Fruit fly (Drosophila melanogaster): ENCODE results near the gene CG1638.

CG1638 gene

DNA sequence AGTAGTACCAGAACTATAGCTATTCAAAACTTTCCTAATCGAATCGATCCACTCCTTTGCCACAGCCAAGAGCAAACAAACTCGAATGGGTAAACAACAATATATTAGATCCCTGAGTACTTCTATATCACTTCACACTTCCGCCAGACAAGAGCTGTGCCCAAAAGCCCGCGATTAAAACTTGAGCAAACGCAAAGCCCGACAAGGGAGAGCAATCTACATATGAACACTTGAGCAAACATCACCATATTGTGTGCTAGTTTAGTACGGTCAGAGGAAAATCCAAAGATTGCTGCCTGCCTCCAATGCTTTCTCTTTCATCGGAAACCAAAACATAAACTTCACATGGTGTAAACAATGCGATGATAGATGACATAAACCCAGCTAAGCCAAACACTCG lies 13.3 kb downstream of the CG1638 start:
- TF ChIP-seq CG1620 (GFP tag; optimal IDR thresholded peaks at IDR 0.05): peak; percentile 15
- TF ChIP-seq CG33017 (tag; optimal IDR thresholded peaks at IDR 0.05): no peak
- TF ChIP-seq CG7101 (tag; optimal IDR thresholded peaks at IDR 0.05): no peak

DNA sequence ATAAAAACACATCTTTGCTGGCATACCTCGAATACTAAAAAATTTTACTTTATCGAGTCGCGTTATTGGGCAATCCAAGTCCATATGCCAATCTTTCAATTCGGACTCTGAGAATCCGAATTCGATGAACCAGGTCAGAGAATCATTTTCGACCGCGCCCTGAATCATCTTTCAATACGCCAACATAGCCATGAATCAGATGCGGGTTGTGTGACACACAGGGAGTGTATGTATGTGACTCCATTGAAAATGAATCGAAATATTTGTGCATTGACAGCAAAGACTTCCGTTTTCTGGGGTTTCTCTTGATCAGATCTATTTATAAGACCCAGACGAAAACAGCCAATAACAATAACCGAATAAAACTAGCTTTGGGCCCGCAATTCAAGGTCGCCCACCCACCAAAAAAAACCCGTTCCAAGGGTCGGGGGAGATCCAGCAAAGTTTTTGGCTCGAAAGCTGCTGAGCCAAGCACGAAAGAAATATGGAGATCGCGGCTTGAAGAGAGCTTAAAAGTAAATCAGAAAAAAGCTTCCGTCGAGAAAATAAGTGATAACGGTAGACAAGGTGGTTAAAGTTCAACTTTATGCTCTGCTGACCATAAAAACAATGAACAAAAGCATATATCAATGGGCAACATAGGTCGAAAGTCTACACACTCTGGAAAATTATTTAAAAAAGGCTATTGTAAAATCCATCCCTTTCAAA lies 14.2 kb downstream of the CG1638 start:
- TF ChIP-seq ovo (GFP tag; optimal IDR thresholded peaks at IDR 0.05) (peak; percentile 27), cic (GFP tag; optimal IDR thresholded peaks at IDR 0.05) (no peak), CG14711 (tag; optimal IDR thresholded peaks at IDR 0.05) (no peak), tj (GFP tag; optimal IDR thresholded peaks at IDR 0.05) (peak; percentile 69)

DNA sequence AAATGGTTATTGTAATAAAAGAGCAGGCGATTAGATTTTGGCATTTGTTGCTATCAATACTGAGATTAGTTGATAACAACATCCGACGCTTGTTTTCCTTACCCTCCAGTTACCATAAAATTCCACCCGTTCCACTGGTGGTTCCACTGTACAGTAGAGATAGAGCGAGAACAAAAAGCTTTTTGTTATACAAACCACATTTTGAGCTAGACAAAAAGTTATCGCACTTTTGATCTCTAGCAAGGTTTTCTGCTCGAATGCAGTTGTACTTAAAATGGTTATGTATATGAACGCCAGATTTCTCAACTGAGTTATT lies 14.7 kb downstream of the CG1638 start:
- TF ChIP-seq cnc (optimal IDR thresholded peaks at IDR 0.05): no peak
- TF ChIP-seq tj (GFP tag; optimal IDR thresholded peaks at IDR 0.05): no peak
- no peak for TF ChIP-seq CG7101 (tag; optimal IDR thresholded peaks at IDR 0.05)
- no peak for TF ChIP-seq ovo (GFP tag; optimal IDR thresholded peaks at IDR 0.05)
- no peak for TF ChIP-seq kay (GFP tag; ENCODE audit: borderline replicate concordance)

DNA sequence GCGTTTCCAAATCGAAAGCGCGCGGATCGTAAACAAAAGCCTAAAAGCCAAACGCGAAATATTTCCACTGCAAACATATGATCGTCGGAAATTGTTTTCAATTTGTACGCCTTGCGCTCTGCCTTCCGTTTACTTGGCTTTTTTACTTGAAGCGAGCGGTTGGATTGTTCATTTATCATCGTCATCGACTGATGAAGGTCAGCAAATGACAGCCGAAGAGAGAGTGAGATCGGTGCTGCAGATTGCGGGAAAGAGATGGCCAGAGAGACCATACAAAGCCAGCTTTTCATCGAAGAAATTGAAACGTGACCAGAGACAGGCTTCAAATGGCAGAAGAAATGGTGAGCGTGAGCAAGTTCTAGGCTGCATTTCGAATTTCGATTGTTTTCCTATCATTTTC lies 15.4 kb downstream of the CG1638 start:
- no peak for TF ChIP-seq cic (GFP tag; optimal IDR thresholded peaks at IDR 0.05)
- no peak for TF ChIP-seq CG1620 (GFP tag; optimal IDR thresholded peaks at IDR 0.05)
- TF ChIP-seq CG11617 (GFP tag; optimal IDR thresholded peaks at IDR 0.05): no peak
- TF ChIP-seq pad (GFP tag; optimal IDR thresholded peaks at IDR 0.05): no peak
- no peak for TF ChIP-seq CG33017 (tag; optimal IDR thresholded peaks at IDR 0.05)
- TF ChIP-seq CG12768 (GFP tag; optimal IDR thresholded peaks at IDR 0.05): no peak
- no peak for TF ChIP-seq bab1 (GFP tag; optimal IDR thresholded peaks at IDR 0.05)
- no peak for TF ChIP-seq CG14711 (tag; optimal IDR thresholded peaks at IDR 0.05)
- TF ChIP-seq toe (GFP tag; optimal IDR thresholded peaks at IDR 0.05): no peak
- TF ChIP-seq ovo (GFP tag; optimal IDR thresholded peaks at IDR 0.05): no peak

DNA sequence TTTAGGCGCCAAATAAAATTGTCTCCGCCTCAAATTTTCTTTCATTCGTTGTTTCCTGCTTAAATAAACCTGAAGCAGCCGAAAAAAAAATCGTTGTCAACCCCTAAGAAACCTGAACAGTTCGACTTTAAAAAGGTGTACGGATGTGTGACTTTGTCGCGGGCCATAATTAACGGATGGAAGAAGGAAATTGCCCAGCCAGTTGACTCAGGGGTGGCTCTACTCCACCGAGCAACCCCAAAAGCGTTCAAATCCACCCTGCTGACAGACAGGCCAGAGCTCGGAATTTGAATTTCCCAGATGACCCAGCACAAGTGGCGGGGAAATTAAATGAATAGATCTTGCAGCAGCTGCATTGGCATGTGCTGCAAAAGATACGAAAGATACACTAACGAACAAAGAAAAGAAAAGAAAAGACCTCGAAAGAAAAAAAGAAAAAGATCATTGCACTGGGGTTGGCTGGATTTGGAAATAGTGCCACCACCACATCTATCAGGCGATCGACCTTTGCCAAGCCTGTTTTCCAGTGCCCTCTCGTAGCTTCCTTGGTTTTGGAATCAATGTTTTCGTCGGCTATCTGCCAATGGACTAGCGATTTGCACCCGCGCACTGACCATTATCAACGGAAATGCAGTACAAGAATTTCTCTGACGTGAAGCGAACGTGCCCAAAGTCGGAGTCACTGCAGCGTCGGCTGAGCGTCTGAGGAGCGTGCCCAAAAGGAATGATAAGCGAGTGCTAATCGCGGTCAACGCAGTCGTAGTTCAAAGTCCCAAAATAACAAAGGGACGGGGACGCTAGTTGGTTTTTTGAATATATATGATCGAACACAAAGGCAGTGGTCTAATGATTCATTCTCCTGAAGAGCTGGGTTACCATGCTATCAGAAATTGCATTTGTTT lies 16.1 kb downstream of the CG1638 start:
- TF ChIP-seq CG12768 (GFP tag; optimal IDR thresholded peaks at IDR 0.05) (peak; percentile 2), Crg-1 (GFP tag; optimal IDR thresholded peaks at IDR 0.05) (no peak), Hr96 (GFP tag; optimal IDR thresholded peaks at IDR 0.05) (peak; percentile 6), Clk (GFP tag; optimal IDR thresholded peaks at IDR 0.05) (no peak), toe (GFP tag; optimal IDR thresholded peaks at IDR 0.05) (no peak)

DNA sequence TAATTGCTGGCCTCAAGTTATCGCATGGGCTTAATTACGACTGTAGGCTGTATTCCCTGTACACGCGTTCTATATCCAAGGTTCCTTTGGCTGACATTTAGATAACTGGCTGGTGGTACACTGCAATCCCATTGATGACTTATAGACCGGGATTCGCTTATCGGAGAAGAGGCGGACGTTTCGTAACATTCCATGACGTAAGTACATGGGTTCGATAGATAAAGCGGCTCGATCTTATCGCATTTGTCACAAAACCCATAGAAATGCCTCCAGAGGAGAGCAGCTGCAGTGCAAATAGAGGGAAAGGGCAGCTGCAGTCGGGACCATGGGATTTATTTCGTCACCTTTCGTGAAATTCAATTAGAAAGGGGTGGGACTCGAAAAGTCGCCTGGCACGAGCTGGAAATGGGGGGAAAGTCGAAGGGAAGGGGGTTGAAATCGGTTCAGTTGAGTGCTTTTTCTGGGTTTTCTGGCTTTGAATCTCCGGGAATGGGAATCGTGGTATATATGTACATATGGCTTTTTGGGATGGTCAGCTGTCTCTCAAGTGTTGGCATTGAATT lies 17.0 kb downstream of the CG1638 start:
- TF ChIP-seq CG1620 (GFP tag; optimal IDR thresholded peaks at IDR 0.05): no peak
- no peak for TF ChIP-seq tj (GFP tag; optimal IDR thresholded peaks at IDR 0.05)
- TF ChIP-seq ovo (GFP tag; optimal IDR thresholded peaks at IDR 0.05): no peak
- TF ChIP-seq CG12768 (GFP tag; optimal IDR thresholded peaks at IDR 0.05): no peak
- no peak for TF ChIP-seq Clk (GFP tag; optimal IDR thresholded peaks at IDR 0.05)
- no peak for TF ChIP-seq bab1 (GFP tag; optimal IDR thresholded peaks at IDR 0.05)

DNA sequence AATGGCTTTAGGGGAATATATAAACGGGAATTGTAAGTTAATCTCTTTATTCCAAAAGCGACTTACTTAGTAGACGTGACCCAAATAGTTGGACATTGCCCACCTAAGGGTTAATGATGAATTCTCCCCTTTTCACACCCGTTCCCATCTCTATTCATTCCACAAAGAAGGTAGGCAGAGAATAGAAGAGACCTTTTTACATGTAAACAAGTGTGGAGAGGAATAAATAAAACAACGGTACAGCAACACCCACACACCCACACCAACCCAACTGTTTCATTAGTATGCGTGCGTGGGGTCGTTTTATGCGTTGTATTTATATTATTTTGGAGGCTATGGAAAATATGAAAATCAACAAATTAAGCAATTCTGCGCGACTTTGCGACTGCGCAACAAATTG lies 17.6 kb downstream of the CG1638 start:
- TF ChIP-seq ovo (GFP tag; optimal IDR thresholded peaks at IDR 0.05) (peak; percentile 71), cnc (optimal IDR thresholded peaks at IDR 0.05) (no peak)

DNA sequence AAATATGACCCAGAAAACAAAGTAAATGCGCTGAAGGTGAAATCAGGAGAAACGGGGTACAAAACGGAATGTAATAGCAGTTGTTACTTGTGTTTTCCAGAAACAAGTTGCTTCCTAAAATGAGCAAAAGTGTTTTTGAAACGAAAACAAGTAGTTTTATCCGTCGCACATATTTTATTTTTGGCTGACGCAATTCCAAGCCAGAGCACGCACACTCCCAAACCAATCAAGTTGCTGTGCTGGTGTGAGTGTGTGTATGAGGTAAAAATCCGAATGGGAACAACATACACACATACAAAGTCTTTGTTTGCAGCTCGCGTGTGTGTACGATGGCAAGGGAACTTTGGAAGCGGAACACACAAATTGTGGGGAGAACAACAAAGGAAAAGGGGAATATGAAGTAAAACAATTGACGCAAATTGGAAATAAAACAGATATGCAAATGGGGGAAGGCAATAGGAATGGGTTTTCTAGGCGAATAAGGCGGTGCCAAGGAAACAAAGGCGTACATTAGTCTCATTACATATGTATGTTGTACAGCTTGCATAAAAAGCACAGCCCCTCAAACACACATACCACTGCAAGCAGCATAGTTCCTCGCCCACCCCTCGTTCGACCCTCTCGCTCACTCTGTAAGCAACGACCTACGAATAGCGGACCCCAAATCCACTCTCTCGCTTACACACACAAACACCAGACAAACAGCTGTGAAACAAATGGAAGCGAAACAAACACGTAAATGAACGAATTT lies 18.2 kb downstream of the CG1638 start:
- peak; percentile 25 for TF ChIP-seq bab1 (GFP tag; optimal IDR thresholded peaks at IDR 0.05)
- peak; percentile 7 for TF ChIP-seq CG11617 (GFP tag; optimal IDR thresholded peaks at IDR 0.05)
- TF ChIP-seq ovo (GFP tag; optimal IDR thresholded peaks at IDR 0.05): peak; percentile 75
- TF ChIP-seq CG7045 (GFP tag; optimal IDR thresholded peaks at IDR 0.05): peak; percentile 25
- peak; percentile 37 for TF ChIP-seq CG7101 (tag; optimal IDR thresholded peaks at IDR 0.05)
- TF ChIP-seq CG33017 (tag; optimal IDR thresholded peaks at IDR 0.05): no peak
- peak; percentile 90 for TF ChIP-seq cic (GFP tag; optimal IDR thresholded peaks at IDR 0.05)
- TF ChIP-seq toe (GFP tag; optimal IDR thresholded peaks at IDR 0.05): no peak
- no peak for TF ChIP-seq CG5204 (GFP tag; optimal IDR thresholded peaks at IDR 0.05)
- peak; percentile 51 for TF ChIP-seq tj (GFP tag; optimal IDR thresholded peaks at IDR 0.05)
- no peak for TF ChIP-seq CG14711 (tag; optimal IDR thresholded peaks at IDR 0.05)
- TF ChIP-seq kay (GFP tag; ENCODE audit: borderline replicate concordance): no peak
- peak; percentile 56 for TF ChIP-seq Hr96 (GFP tag; optimal IDR thresholded peaks at IDR 0.05)
- TF ChIP-seq Mnt (GFP tag; optimal IDR thresholded peaks at IDR 0.05): peak; percentile 39
- TF ChIP-seq Clk (GFP tag; optimal IDR thresholded peaks at IDR 0.05): peak; percentile 24
- TF ChIP-seq Crg-1 (GFP tag; optimal IDR thresholded peaks at IDR 0.05): no peak
- TF ChIP-seq CG12768 (GFP tag; optimal IDR thresholded peaks at IDR 0.05): peak; percentile 90
- TF ChIP-seq CG1620 (GFP tag; optimal IDR thresholded peaks at IDR 0.05): no peak
- TF ChIP-seq cnc (optimal IDR thresholded peaks at IDR 0.05): no peak
- TF ChIP-seq pad (GFP tag; optimal IDR thresholded peaks at IDR 0.05): peak; percentile 99

Measured in whole organism, adult.